Worm (Caenorhabditis elegans): ENCODE data around the gene C46F11.4.

C46F11.4 gene

DNA sequence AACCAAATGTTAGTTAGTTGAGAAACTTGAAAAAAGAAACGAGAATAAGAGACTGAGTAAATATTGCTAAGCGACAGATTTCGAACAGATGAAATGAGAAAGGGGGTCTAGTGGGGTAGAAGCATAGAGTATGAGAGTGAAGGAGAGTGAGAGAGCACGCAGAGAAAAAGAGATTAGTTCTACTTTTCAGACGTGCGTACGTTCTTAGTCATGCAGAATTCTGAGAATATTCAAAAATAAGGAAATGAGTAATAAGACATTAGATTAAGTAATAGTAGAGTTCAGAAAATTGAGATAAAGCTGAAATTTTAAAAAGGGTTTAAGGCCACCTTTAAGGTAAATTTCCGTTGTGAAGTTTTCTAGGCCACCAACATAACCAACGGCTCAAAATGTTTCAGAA is 6.9 kb upstream of the C46F11.4 start:
- TF ChIP-seq ham-2 (GFP tag; optimal IDR thresholded peaks at IDR 0.05), result no peak
- TF ChIP-seq sem-2 (GFP tag; optimal IDR thresholded peaks at IDR 0.05), result no peak
- no peak for TF ChIP-seq ceh-43 (GFP tag; optimal IDR thresholded peaks at IDR 0.05)
- TF ChIP-seq unc-120 (tag; optimal IDR thresholded peaks at IDR 0.05; ENCODE audit: poor library complexity, severe bottlenecking), result no peak
- TF ChIP-seq nhr-12 (tag; optimal IDR thresholded peaks at IDR 0.05), result no peak
- TF ChIP-seq nhr-237 (tag; optimal IDR thresholded peaks at IDR 0.05), result no peak
- no peak for TF ChIP-seq ztf-11 (tag; optimal IDR thresholded peaks at IDR 0.05)
- TF ChIP-seq ceh-83 (GFP tag; optimal IDR thresholded peaks at IDR 0.05), result no peak
- TF ChIP-seq sptf-1 (tag; optimal IDR thresholded peaks at IDR 0.05), result no peak

DNA sequence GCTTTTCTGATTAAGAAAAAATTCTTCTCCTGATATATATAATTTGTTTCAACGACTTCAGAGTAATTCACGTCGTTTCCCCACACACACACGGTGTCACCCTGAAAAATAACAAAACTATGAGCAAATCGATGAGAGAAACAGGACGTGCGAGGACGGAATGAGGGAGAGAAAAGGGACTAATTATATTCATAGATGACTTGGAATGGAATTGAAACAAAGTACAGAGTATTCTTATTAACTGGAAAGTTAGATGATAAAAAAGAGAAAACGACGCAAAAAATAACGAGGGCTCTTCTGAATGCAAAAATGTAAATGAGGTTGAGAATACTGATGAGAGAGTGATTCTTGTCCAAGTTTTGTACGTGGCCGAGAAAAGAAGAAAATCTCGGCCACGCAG is 6.2 kb upstream of the C46F11.4 start, which contains the start of gene C46F11.6:
C46F11.6 (minus strand) TSS at position 101 of the 400 bp plus-strand sequence.
- TF ChIP-seq drap-1 (GFP tag; optimal IDR thresholded peaks at IDR 0.05) (no peak), M03D4.4 (tag; optimal IDR thresholded peaks at IDR 0.05) (no peak), nhr-28 (tag; optimal IDR thresholded peaks at IDR 0.05) (no peak), flh-1 (GFP tag; optimal IDR thresholded peaks at IDR 0.05) (no peak), hlh-1 (tag; optimal IDR thresholded peaks at IDR 0.05) (no peak), ham-2 (GFP tag; optimal IDR thresholded peaks at IDR 0.05) (no peak), mep-1 (tag; optimal IDR thresholded peaks at IDR 0.05) (no peak), ceh-39 (tag; optimal IDR thresholded peaks at IDR 0.05) (no peak), nhr-2 (tag; optimal IDR thresholded peaks at IDR 0.05) (no peak), elt-1 (tag; optimal IDR thresholded peaks at IDR 0.05; ENCODE audit: borderline replicate concordance, insufficient read depth) (no peak), nhr-237 (tag; optimal IDR thresholded peaks at IDR 0.05) (no peak), mls-2 (tag; optimal IDR thresholded peaks at IDR 0.05) (no peak), elt-3 (tag; optimal IDR thresholded peaks at IDR 0.05) (no peak)

DNA sequence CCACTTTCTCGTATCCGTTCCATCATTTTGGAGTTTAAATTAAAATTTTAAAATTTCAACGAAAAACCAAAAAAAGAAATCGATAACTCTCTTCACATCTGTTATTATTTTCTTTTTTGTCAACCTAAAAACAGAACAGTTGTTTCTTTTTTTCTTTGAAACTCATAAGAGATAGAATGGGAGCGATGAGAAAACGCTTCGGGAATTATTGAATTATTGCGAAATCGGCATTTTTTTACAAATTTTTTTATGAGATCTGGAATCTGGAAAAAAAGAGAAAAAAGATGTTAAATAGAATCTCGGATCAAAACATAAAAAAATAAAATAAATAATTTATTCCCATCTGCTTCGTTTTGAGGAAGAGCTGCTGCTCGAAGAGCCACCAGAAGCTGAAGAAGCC is 6.6 kb downstream of the C46F11.4 start, which contains the start of gene C46F11.5:
C46F11.5 (minus strand) TSS at position 128 of the 400 bp plus-strand sequence.
- no peak for TF ChIP-seq elt-3 (tag; optimal IDR thresholded peaks at IDR 0.05)
- no peak for TF ChIP-seq mls-2 (tag; optimal IDR thresholded peaks at IDR 0.05)
- TF ChIP-seq ceh-83 (GFP tag; optimal IDR thresholded peaks at IDR 0.05), result no peak
- no peak for TF ChIP-seq ces-1 (GFP tag; optimal IDR thresholded peaks at IDR 0.05)
- TF ChIP-seq pha-4 (tag; optimal IDR thresholded peaks at IDR 0.05), result no peak
- TF ChIP-seq ham-2 (GFP tag; optimal IDR thresholded peaks at IDR 0.05), result no peak
- TF ChIP-seq ztf-11 (tag; optimal IDR thresholded peaks at IDR 0.05), result no peak
- TF ChIP-seq nhr-28 (tag; optimal IDR thresholded peaks at IDR 0.05), result no peak
- no peak for TF ChIP-seq zip-8 (tag; optimal IDR thresholded peaks at IDR 0.05)
- no peak for TF ChIP-seq lin-32 (GFP tag; optimal IDR thresholded peaks at IDR 0.05)
- no peak for TF ChIP-seq unc-39 (tag; optimal IDR thresholded peaks at IDR 0.05)
- TF ChIP-seq mep-1 (tag; optimal IDR thresholded peaks at IDR 0.05), result no peak
- TF ChIP-seq nhr-237 (tag; optimal IDR thresholded peaks at IDR 0.05), result no peak
- no peak for TF ChIP-seq blmp-1 (tag; optimal IDR thresholded peaks at IDR 0.05)
- TF ChIP-seq nhr-76 (tag; optimal IDR thresholded peaks at IDR 0.05), result no peak
- TF ChIP-seq lsy-2 (tag; optimal IDR thresholded peaks at IDR 0.05), result no peak
- TF ChIP-seq unc-120 (tag; optimal IDR thresholded peaks at IDR 0.05; ENCODE audit: poor library complexity, severe bottlenecking), result no peak
- no peak for TF ChIP-seq mab-5 (tag; optimal IDR thresholded peaks at IDR 0.05)
- no peak for TF ChIP-seq drap-1 (GFP tag; optimal IDR thresholded peaks at IDR 0.05)
- no peak for TF ChIP-seq snpc-4 (tag; optimal IDR thresholded peaks at IDR 0.05)

DNA sequence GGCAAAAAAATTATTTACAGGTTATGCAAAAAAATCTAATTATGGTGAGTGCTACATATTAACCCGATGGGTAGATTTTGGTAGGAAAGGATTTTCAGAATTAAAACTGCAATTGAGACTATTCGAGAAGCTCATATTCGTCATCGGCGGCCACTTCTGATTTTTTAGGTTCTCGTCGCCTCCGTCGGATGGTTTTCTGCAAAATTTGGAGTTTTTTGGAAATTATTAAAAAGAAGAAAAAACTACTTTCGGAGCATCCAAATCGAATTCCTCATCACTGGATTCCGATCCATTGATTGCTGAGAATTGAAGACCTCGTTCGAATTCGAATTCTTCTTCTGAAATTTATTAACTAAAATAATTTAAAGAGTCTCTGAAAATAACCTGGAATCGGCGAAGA is 11.1 kb downstream of the C46F11.4 start:
- TF ChIP-seq bed-3 (GFP tag; optimal IDR thresholded peaks at IDR 0.05) (no peak), M03D4.4 (tag; optimal IDR thresholded peaks at IDR 0.05) (no peak), drap-1 (GFP tag; optimal IDR thresholded peaks at IDR 0.05) (no peak), nhr-237 (tag; optimal IDR thresholded peaks at IDR 0.05) (no peak), ceh-43 (GFP tag; optimal IDR thresholded peaks at IDR 0.05) (no peak), ham-2 (GFP tag; optimal IDR thresholded peaks at IDR 0.05) (no peak), snpc-4 (tag; optimal IDR thresholded peaks at IDR 0.05) (no peak)

DNA sequence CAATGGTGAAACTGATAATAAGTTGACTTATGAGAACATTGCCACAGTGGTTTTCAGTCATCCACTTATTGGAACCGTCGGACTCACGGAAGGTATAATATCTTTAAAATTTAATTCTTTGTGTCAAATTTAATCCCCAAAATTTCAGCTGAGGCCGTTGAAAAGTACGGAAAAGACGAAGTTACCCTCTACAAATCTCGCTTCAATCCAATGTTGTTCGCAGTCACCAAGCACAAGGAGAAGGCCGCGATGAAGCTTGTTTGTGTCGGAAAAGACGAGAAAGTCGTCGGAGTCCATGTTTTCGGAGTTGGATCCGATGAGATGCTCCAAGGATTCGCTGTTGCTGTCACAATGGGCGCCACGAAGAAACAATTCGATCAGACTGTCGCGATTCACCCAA is 11.7 kb downstream of the C46F11.4 start:
- TF ChIP-seq lsy-2 (tag; optimal IDR thresholded peaks at IDR 0.05) (no peak), ztf-11 (tag; optimal IDR thresholded peaks at IDR 0.05) (no peak), ceh-43 (GFP tag; optimal IDR thresholded peaks at IDR 0.05) (no peak), lin-13 (tag; optimal IDR thresholded peaks at IDR 0.05) (no peak), bed-3 (GFP tag; optimal IDR thresholded peaks at IDR 0.05) (no peak), elt-3 (tag; optimal IDR thresholded peaks at IDR 0.05) (no peak), ceh-83 (GFP tag; optimal IDR thresholded peaks at IDR 0.05) (no peak), unc-39 (tag; optimal IDR thresholded peaks at IDR 0.05) (no peak), nhr-28 (tag; optimal IDR thresholded peaks at IDR 0.05) (no peak), ham-2 (GFP tag; optimal IDR thresholded peaks at IDR 0.05) (no peak), sem-2 (GFP tag; optimal IDR thresholded peaks at IDR 0.05) (no peak), blmp-1 (tag; optimal IDR thresholded peaks at IDR 0.05) (no peak), pha-4 (tag; optimal IDR thresholded peaks at IDR 0.05) (no peak)

Measured in whole organism, mixed stage, embryonic.